Fruit fly (Drosophila melanogaster): ENCODE data around the gene SoYb.

Gene SoYb

DNA sequence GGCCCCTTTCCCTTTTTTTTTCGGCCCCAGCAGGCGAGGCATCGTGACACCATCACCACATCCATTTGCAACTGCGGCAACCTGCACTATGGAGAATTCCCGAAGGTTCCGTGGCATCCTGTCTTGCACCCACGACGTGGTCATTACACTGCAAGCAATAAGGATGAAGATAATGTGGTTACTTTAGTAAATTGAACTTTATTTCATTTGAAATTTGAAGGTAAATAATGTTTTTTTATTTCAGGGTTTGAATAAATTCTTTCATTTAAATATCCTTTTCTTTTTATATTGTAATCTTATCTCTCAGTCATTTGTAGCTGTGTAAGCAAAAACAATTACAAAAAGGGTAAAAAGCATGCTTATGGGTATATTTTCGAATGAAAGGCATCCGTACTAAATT, 20.7 kb downstream of the SoYb start (continued):
- TF ChIP-seq vri (GFP tag; optimal IDR thresholded peaks at IDR 0.05) = no peak
- peak; percentile 41 for TF ChIP-seq Smox (GFP tag; optimal IDR thresholded peaks at IDR 0.05)
- no peak for TF ChIP-seq Sox15 (GFP tag; optimal IDR thresholded peaks at IDR 0.05)
- peak; percentile 61 for TF ChIP-seq CG3919 (GFP tag; optimal IDR thresholded peaks at IDR 0.05)
- no peak for TF ChIP-seq Blimp-1 (GFP tag; optimal IDR thresholded peaks at IDR 0.05)
- TF ChIP-seq Ets96B (tag; optimal IDR thresholded peaks at IDR 0.05) = peak; percentile 67
- TF ChIP-seq CG16779 (tag; optimal IDR thresholded peaks at IDR 0.05) = no peak
- peak; percentile 26 for TF ChIP-seq CG31627 (GFP tag; optimal IDR thresholded peaks at IDR 0.05)
- TF ChIP-seq Eip78C (GFP tag) = peak; percentile 88
- no peak for TF ChIP-seq CG11902 (GFP tag; optimal IDR thresholded peaks at IDR 0.05)
- TF ChIP-seq CG1621 (tag; optimal IDR thresholded peaks at IDR 0.05) = no peak
- TF ChIP-seq CG8632 (GFP tag; optimal IDR thresholded peaks at IDR 0.05) = peak; percentile 38
- peak; percentile 43 for TF ChIP-seq acj6 (GFP tag; optimal IDR thresholded peaks at IDR 0.05)
- TF ChIP-seq topi (GFP tag; optimal IDR thresholded peaks at IDR 0.05) = peak; percentile 64
- peak; percentile 17 for TF ChIP-seq esn (GFP tag; optimal IDR thresholded peaks at IDR 0.05)
- TF ChIP-seq lz (GFP tag; optimal IDR thresholded peaks at IDR 0.05) = peak; percentile 34
- peak; percentile 63 for TF ChIP-seq CG3032 (tag; optimal IDR thresholded peaks at IDR 0.05)
- peak; percentile 58 for TF ChIP-seq Met (GFP tag; optimal IDR thresholded peaks at IDR 0.05)

- TF ChIP-seq CG16779 (tag; optimal IDR thresholded peaks at IDR 0.05) (no peak), Sox102F (GFP tag; optimal IDR thresholded peaks at IDR 0.05) (no peak), lz (GFP tag; optimal IDR thresholded peaks at IDR 0.05) (no peak), acj6 (GFP tag; optimal IDR thresholded peaks at IDR 0.05) (no peak), Met (GFP tag; optimal IDR thresholded peaks at IDR 0.05) (no peak)
Observed at dm6 chr2L:9972624-9973023, 29.9 kb downstream of the SoYb start.

DNA sequence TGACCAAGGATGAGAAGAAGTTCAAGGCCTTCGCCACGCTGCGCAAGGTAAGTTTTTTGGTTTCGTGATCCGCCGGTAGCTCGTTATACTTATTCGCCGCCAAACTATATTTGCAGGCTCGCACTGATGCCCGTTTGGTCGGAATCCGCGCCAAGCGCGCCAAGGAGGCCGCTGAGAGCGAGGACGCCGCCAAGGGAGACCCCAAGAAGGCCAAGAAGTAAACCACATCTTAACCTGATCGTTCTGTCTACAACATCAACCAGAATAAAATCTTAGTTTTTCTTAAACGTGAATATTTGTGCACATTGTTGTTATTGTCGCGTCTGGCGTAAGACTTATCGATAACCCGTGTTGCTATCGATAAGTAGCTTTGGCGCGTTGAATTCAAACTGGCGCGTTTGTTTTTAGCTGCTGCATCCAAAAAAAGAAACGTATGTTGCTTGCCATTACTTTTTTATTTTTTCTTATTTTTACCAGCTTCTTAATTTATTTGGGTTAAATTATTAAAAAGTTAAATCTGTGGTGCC, 34.3 kb downstream of the SoYb start:
- TF ChIP-seq CG11294 (GFP tag; IDR thresholded peaks at IDR 0.05) = no peak
- no peak for TF ChIP-seq Eip75B (GFP tag; optimal IDR thresholded peaks at IDR 0.05)
- TF ChIP-seq Sox102F (GFP tag; optimal IDR thresholded peaks at IDR 0.05) = no peak
- no peak for TF ChIP-seq fkh (GFP tag; optimal IDR thresholded peaks at IDR 0.05)
- TF ChIP-seq CG11762 (GFP tag; optimal IDR thresholded peaks at IDR 0.05; ENCODE audit: insufficient read depth) = no peak
- TF ChIP-seq OdsH (GFP tag; optimal IDR thresholded peaks at IDR 0.05) = no peak
- no peak for TF ChIP-seq Ets21C (GFP tag; optimal IDR thresholded peaks at IDR 0.05)
- TF ChIP-seq Ets96B (tag; optimal IDR thresholded peaks at IDR 0.05) = no peak
- no peak for TF ChIP-seq Gug (GFP tag; IDR thresholded peaks at IDR 0.05)
- TF ChIP-seq CG3032 (tag; optimal IDR thresholded peaks at IDR 0.05) = no peak
- TF ChIP-seq lz (GFP tag; optimal IDR thresholded peaks at IDR 0.05) = no peak
- TF ChIP-seq dsx (GFP tag; optimal IDR thresholded peaks at IDR 0.05; ENCODE audit: poor library complexity, severe bottlenecking) = peak; percentile 37
- no peak for TF ChIP-seq CG1621 (tag; optimal IDR thresholded peaks at IDR 0.05)
- no peak for TF ChIP-seq Eip93F (GFP tag; optimal IDR thresholded peaks at IDR 0.05)
- no peak for TF ChIP-seq pdm3 (GFP tag; optimal IDR thresholded peaks at IDR 0.05)
- no peak for TF ChIP-seq CG6163 (GFP tag; IDR thresholded peaks at IDR 0.05)
- TF ChIP-seq spab (GFP tag; optimal IDR thresholded peaks at IDR 0.05) = no peak
- TF ChIP-seq Eip78C (GFP tag) = peak; percentile 10

DNA sequence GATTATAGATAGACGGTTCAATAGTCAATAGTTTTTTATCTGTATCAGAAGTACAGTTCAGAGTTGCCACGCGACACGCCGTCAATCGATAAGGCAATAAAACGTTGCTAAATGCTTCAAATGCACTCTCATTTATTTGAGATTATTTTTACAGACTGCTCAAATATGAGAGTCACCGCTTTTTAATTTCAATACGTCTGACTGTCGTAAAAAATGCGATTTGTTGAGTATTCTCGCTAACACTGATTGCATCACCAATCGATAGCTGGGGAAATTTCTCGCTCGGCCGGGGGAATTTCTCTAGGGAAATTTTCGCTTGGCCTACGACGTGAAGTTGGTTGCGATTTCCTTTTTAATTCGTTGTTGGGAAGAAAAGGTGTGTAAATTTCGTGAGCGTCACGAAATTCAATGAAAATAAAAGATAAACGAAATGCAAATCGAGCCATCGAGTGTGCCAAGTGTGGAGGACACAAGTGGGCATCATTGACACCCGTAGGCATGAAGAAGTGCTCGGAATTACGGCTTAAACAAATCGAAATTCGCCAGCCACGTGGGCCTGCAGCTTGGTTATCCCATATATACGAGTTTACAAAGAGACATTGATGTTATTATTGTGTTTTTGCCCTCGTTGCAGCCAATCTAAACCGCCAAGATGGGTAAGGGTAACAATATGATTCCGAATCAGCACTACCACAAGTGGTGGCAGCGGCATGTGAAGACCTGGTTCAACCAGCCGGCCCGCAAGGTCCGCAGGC, 35.4 kb downstream of the SoYb start, which contains the start of the genes Dref and RpL13:
Dref (minus strand) TSS at position 247 of the 755 bp plus-strand sequence.
RpL13 (plus strand) TSS at position 331 of the 755 bp plus-strand sequence.
- peak; percentile 39; the same call in 1 of the 2 replicates for TF ChIP-seq CG15336 (GFP tag; IDR thresholded peaks at IDR 0.05)
- TF ChIP-seq CG11902 (GFP tag; optimal IDR thresholded peaks at IDR 0.05) = no peak
- peak; percentile 65 for TF ChIP-seq CG8319 (GFP tag; optimal IDR thresholded peaks at IDR 0.05)
- peak; percentile 83 for TF ChIP-seq eg (GFP tag; IDR thresholded peaks at IDR 0.05)
- TF ChIP-seq Blimp-1 (GFP tag; optimal IDR thresholded peaks at IDR 0.05) = peak; percentile 82
- TF ChIP-seq Met (GFP tag; optimal IDR thresholded peaks at IDR 0.05) = peak; percentile 88
- TF ChIP-seq fd59A (GFP tag; optimal IDR thresholded peaks at IDR 0.05) = peak; percentile 60
- no peak for TF ChIP-seq CG32006 (GFP tag; optimal IDR thresholded peaks at IDR 0.05)
- peak; percentile 72 for TF ChIP-seq acj6 (GFP tag; optimal IDR thresholded peaks at IDR 0.05)
- peak; percentile 80 for TF ChIP-seq net (GFP tag; optimal IDR thresholded peaks at IDR 0.05)
- TF ChIP-seq topi (GFP tag; optimal IDR thresholded peaks at IDR 0.05) = peak; percentile 85
- TF ChIP-seq lz (GFP tag; optimal IDR thresholded peaks at IDR 0.05) = peak; percentile 83
- no peak for TF ChIP-seq CG11294 (GFP tag; IDR thresholded peaks at IDR 0.05)
- TF ChIP-seq CG3032 (tag; optimal IDR thresholded peaks at IDR 0.05) = peak; percentile 68
- TF ChIP-seq OdsH (GFP tag; optimal IDR thresholded peaks at IDR 0.05) = peak; percentile 78
- peak; percentile 86 for TF ChIP-seq CG9139 (GFP tag; optimal IDR thresholded peaks at IDR 0.05)
- TF ChIP-seq esn (GFP tag; optimal IDR thresholded peaks at IDR 0.05) = peak; percentile 91
- TF ChIP-seq CG7368 (GFP tag; optimal IDR thresholded peaks at IDR 0.05) = peak; percentile 84
- peak; percentile 77 for TF ChIP-seq pdm3 (GFP tag; optimal IDR thresholded peaks at IDR 0.05)
- TF ChIP-seq CG31627 (GFP tag; optimal IDR thresholded peaks at IDR 0.05) = peak; percentile 78
- peak; percentile 79 for TF ChIP-seq CG34406 (GFP tag; optimal IDR thresholded peaks at IDR 0.05)
- peak; percentile 67 for TF ChIP-seq Hr39 (GFP tag; optimal IDR thresholded peaks at IDR 0.05)
- TF ChIP-seq CG3919 (GFP tag; optimal IDR thresholded peaks at IDR 0.05) = peak; percentile 85
- TF ChIP-seq Eip93F (GFP tag; optimal IDR thresholded peaks at IDR 0.05) = no peak

Data from whole organism, prepupa.